Worm (Caenorhabditis elegans): ENCODE data around the gene ooc-5.

DNA sequence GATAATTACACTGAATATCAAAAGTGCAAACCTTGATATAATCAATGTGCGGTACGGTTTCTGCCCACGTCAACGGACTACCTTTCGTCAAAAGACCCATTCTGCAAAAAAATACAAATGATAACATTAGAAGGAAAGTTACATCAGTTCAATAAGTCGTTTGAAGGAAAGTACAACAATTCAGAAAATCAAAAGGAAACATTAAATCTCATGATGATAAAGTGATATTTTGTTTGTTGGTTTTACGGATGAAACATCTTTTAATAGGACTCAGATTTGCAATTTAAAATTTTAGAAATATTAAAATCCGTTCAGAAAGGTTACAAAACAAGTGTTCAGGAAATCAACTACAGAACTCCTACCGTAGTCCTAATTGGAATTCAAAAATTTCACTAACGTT lies 45.2 kb downstream of the ooc-5 start, which contains the start of gene gcs-1:
- TF ChIP-seq nhr-77 (tag; optimal IDR thresholded peaks at IDR 0.05) (no peak), pqm-1 (tag; optimal IDR thresholded peaks at IDR 0.05) (no peak), unc-39 (tag; optimal IDR thresholded peaks at IDR 0.05) (no peak), ceh-44 (GFP tag; IDR thresholded peaks at IDR 0.05) (no peak), nhr-6 (tag; optimal IDR thresholded peaks at IDR 0.05) (no peak), aha-1 (tag) (no peak), egl-43 (GFP tag; IDR thresholded peaks at IDR 0.05) (no peak), nhr-10 (tag; optimal IDR thresholded peaks at IDR 0.05) (no peak), hlh-30 (tag; optimal IDR thresholded peaks at IDR 0.05; ENCODE audit: insufficient read depth) (no peak)
